Worm (Caenorhabditis elegans) whole organism, young adult: ENCODE results near the gene unc-49.

ENCODE experiments used
- F33H1.4 ChIP-seq: fragments of 200-800 bp; sonication (Bioruptor generic); IDR thresholded peaks from 2 replicates; pipeline ENCODE4 v1.3.6; 2022; ENCODE audit warnings: missing genetic modification reagents, missing genetic modification characterization, missing compliant biosample characterization
- akir-1 ChIP-seq: fragments of 200-800 bp; sonication (Bioruptor generic); optimal IDR thresholded peaks from 2 replicates; lab custom pipeline; 2018; ENCODE audit warnings: mild to moderate bottlenecking, missing genetic modification characterization, moderate library complexity, missing compliant biosample characterization
- him-1 ChIP-seq: sonication (generic microtip); optimal IDR thresholded peaks from 2 replicates; lab custom pipeline; 2016; ENCODE audit warnings: missing genotype, missing genetic modification reagents, missing genetic modification characterization, missing compliant biosample characterization
- lin-26 ChIP-seq: fragments of 200-800 bp; sonication (Bioruptor generic); IDR thresholded peaks from 2 replicates; pipeline ENCODE4 v1.3.6; 2022; ENCODE audit warnings: missing genetic modification reagents, missing genetic modification characterization, missing compliant biosample characterization
- sdz-38 ChIP-seq: sonication (generic microtip); optimal IDR thresholded peaks from 2 replicates; lab custom pipeline; 2016; ENCODE audit warnings: missing genotype, missing genetic modification characterization, missing compliant biosample characterization
- sea-2 ChIP-seq: fragments of 200-800 bp; sonication (Bioruptor generic); IDR thresholded peaks from 2 replicates; pipeline ENCODE4 v1.3.6; 2022; ENCODE audit warnings: missing genetic modification characterization, missing compliant biosample characterization
- snpc-1.1 ChIP-seq: sonication (generic microtip); optimal IDR thresholded peaks from 2 replicates; lab custom pipeline; 2017; ENCODE audit warnings: missing genetic modification characterization, mild to moderate bottlenecking, missing compliant biosample characterization, antibody characterized with exemption, moderate library complexity, missing genotype, missing genetic modification reagents; ENCODE audit not compliant: insufficient read depth
- snpc-3.4 ChIP-seq: sonication (generic microtip); optimal IDR thresholded peaks from 2 replicates; lab custom pipeline; 2017; ENCODE audit warnings: missing genetic modification characterization, mild to moderate bottlenecking, missing compliant biosample characterization, antibody characterized with exemption, moderate library complexity, missing genotype, missing genetic modification reagents

ce11 chrIII:10534191-10534590 is 13.6 kb downstream of the unc-49 start:
- TF ChIP-seq akir-1 (no peak), lin-26 (peak; percentile 79), F33H1.4 (GFP tag; lab: Robert Waterston, UW) (no peak), snpc-1.1 (tag; lab: Kevin White, UChicago) (no peak), snpc-3.4 (tag; lab: Kevin White, UChicago) (no peak), sdz-38 (tag; lab: Kevin White, UChicago) (no peak), him-1 (tag; lab: Kevin White, UChicago) (no peak), sea-2 (GFP tag; lab: Robert Waterston, UW) (no peak)
